Worm (Caenorhabditis elegans): ENCODE results near the gene hrpu-2.

DNA sequence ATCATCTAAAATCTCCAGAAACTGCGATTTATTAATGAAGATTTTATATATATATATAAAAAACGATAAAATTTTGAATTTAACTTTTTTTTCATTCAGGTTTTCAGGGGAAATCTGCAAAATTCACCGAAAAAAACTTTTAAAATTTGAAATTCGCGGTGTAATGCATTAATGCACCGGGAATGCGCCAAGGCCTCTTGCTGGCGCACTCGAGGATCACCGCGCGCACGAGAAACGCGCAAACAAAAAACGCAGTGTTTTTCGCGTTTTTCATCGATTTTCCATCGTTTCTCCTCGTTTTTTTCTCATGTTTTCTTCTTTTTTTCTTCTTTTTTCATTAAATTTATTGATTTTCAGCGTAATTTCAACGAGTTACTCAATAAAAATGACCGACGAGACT, at the start of gene hrpu-2:
- TF ChIP-seq hmg-11 (tag; optimal IDR thresholded peaks at IDR 0.05): peak; percentile 9
- no peak for TF ChIP-seq nhr-77 (tag; optimal IDR thresholded peaks at IDR 0.05)
